Fruit fly (Drosophila melanogaster) whole organism: ENCODE results near the gene ncd.

Experiments
- EcR ChIP-seq, 2 experiments: fragments of >200 bp; optimal IDR thresholded peaks; 2 replicates each; lab custom pipeline; 2017; ENCODE audit warnings: missing biosample characterization in 2 of 2, missing genetic modification characterization in 2 of 2, missing genetic modification reagents in 2 of 2
- psq ChIP-seq: fragments of >200 bp; optimal IDR thresholded peaks from 2 replicates; lab custom pipeline; 2017
- usp ChIP-seq: fragments of >200 bp; optimal IDR thresholded peaks from 2 replicates; lab custom pipeline; 2017; ENCODE audit warnings: missing biosample characterization, missing genetic modification characterization, mixed read lengths

dm6 chr3R:29836188-29836587, 29.3 kb upstream of the ncd start, which contains the start of gene CG42592:
- TF ChIP-seq usp (GFP tag; lab: Kevin White, UChicago) (no peak), psq (lab: Kevin White, UChicago) (no peak), EcR (GFP tag; optimal IDR thresholded peaks at IDR 0.05; lab: Kevin White, UChicago) (no peak)
